Worm (Caenorhabditis elegans) whole organism, L1 larva: ENCODE measurements around the gene wdr-83.

Experiments
- efl-1 ChIP-seq, 4 experiments: fragments of 150-350 bp; optimal IDR thresholded peaks in 3 of 4; peaks in 1 of 4; 1 replicate in 1 of 4; 2 replicates in 3 of 4; lab custom pipeline; 2014; ENCODE audit warnings: missing biosample characterization in 2 of 4, missing genetic modification characterization in 2 of 4, missing genetic modification reagents in 2 of 4
- sox-4 ChIP-seq: sonication (generic microtip); optimal IDR thresholded peaks from 2 replicates; lab custom pipeline; 2016; ENCODE audit warnings: missing genetic modification characterization, missing compliant biosample characterization

ce11 chrII:5011978-5012377 is 19.5 kb downstream of the wdr-83 start, which contains the start of gene F59A6.12:
- TF ChIP-seq efl-1 (optimal IDR thresholded peaks at IDR 0.05; lab: Kevin White, UChicago) (no peak), efl-1 (GFP tag; optimal IDR thresholded peaks at IDR 0.05 in 1 of 2; lab: Kevin White, UChicago) (no peak), sox-4 (tag; lab: Kevin White, UChicago) (no peak)
